Worm (Caenorhabditis elegans) whole organism, mixed stage, embryonic: ENCODE results near the gene catp-8.

Experiments used
- bed-3 ChIP-seq: fragments of 200-800 bp; sonication (Bioruptor generic); optimal IDR thresholded peaks from 3 replicates; lab custom pipeline; 2018; ENCODE audit warnings: mild to moderate bottlenecking, missing genetic modification characterization, moderate library complexity, missing compliant biosample characterization
- blmp-1 ChIP-seq: fragments of 150-350 bp; optimal IDR thresholded peaks from 2 replicates; lab custom pipeline; 2014; ENCODE audit warnings: missing biosample characterization, missing genetic modification characterization
- ceh-39 ChIP-seq: fragments of 150-350 bp; optimal IDR thresholded peaks from 2 replicates; lab custom pipeline; 2014; ENCODE audit warnings: missing biosample characterization, missing genetic modification characterization
- ceh-43 ChIP-seq: fragments of 200-800 bp; sonication (Bioruptor generic); optimal IDR thresholded peaks from 2 replicates; lab custom pipeline; 2018; ENCODE audit warnings: mild to moderate bottlenecking, missing genetic modification characterization, moderate library complexity, missing compliant biosample characterization
- ceh-83 ChIP-seq: fragments of 200-800 bp; sonication (Bioruptor generic); optimal IDR thresholded peaks from 2 replicates; lab custom pipeline; 2018; ENCODE audit warnings: mild to moderate bottlenecking, missing genetic modification characterization, missing compliant biosample characterization
- ces-1 ChIP-seq: fragments of 150-350 bp; optimal IDR thresholded peaks from 2 replicates; lab custom pipeline; 2014; ENCODE audit warnings: missing biosample characterization, missing genetic modification reagents, missing genetic modification characterization
- drap-1 ChIP-seq: fragments of 200-800 bp; sonication (Bioruptor generic); optimal IDR thresholded peaks from 3 replicates; lab custom pipeline; 2018; ENCODE audit warnings: mild to moderate bottlenecking, missing genetic modification characterization, missing compliant biosample characterization
- elt-1 ChIP-seq: sonication (generic microtip); optimal IDR thresholded peaks from 2 replicates; lab custom pipeline; 2017; ENCODE audit warnings: missing genetic modification characterization, mild to moderate bottlenecking, missing compliant biosample characterization, antibody characterized with exemption, moderate library complexity, borderline replicate concordance; ENCODE audit not compliant: insufficient read depth
- elt-3 ChIP-seq: fragments of 150-350 bp; optimal IDR thresholded peaks from 2 replicates; lab custom pipeline; 2014; ENCODE audit warnings: missing biosample characterization, missing genetic modification characterization
- flh-1 ChIP-seq: fragments of 200-800 bp; sonication (Bioruptor generic); optimal IDR thresholded peaks from 2 replicates; lab custom pipeline; 2018; ENCODE audit warnings: mild to moderate bottlenecking, missing genetic modification characterization, moderate library complexity, missing compliant biosample characterization
- hlh-1 ChIP-seq: fragments of 150-350 bp; optimal IDR thresholded peaks from 2 replicates; lab custom pipeline; 2014; ENCODE audit warnings: missing biosample characterization, missing genetic modification reagents, missing genetic modification characterization
- lin-13 ChIP-seq: fragments of 150-350 bp; optimal IDR thresholded peaks from 2 replicates; lab custom pipeline; 2014; ENCODE audit warnings: missing biosample characterization, missing genetic modification characterization
- lin-32 ChIP-seq: fragments of 200-800 bp; sonication (Bioruptor generic); optimal IDR thresholded peaks from 2 replicates; lab custom pipeline; 2018; ENCODE audit warnings: mild to moderate bottlenecking, missing genetic modification characterization, missing compliant biosample characterization
- lsy-2 ChIP-seq: fragments of 150-350 bp; optimal IDR thresholded peaks from 2 replicates; lab custom pipeline; 2014; ENCODE audit warnings: missing biosample characterization, missing genetic modification characterization
- mls-2 ChIP-seq: sonication (generic microtip); optimal IDR thresholded peaks from 2 replicates; lab custom pipeline; 2016; ENCODE audit warnings: mild to moderate bottlenecking, missing genetic modification characterization, moderate library complexity, missing compliant biosample characterization
- nhr-12 ChIP-seq: fragments of 150-350 bp; optimal IDR thresholded peaks from 2 replicates; lab custom pipeline; 2014; ENCODE audit warnings: missing biosample characterization, missing genetic modification characterization
- nhr-2 ChIP-seq: fragments of 150-350 bp; optimal IDR thresholded peaks from 2 replicates; lab custom pipeline; 2014; ENCODE audit warnings: missing biosample characterization, missing genetic modification characterization
- nhr-237 ChIP-seq: fragments of 150-350 bp; optimal IDR thresholded peaks from 2 replicates; lab custom pipeline; 2014; ENCODE audit warnings: missing biosample characterization, missing genetic modification characterization
- nhr-76 ChIP-seq: sonication (generic microtip); optimal IDR thresholded peaks from 2 replicates; lab custom pipeline; 2017; ENCODE audit warnings: missing biosample characterization, missing genetic modification characterization
- pha-4 ChIP-seq: fragments of 150-350 bp; optimal IDR thresholded peaks from 2 replicates; lab custom pipeline; 2018; ENCODE audit warnings: missing biosample characterization, missing genetic modification reagents, missing genetic modification characterization
- sem-2 ChIP-seq: fragments of 200-800 bp; sonication (Bioruptor generic); optimal IDR thresholded peaks from 2 replicates; lab custom pipeline; 2018; ENCODE audit warnings: mild to moderate bottlenecking, missing genetic modification characterization, missing compliant biosample characterization
- sptf-1 ChIP-seq: sonication (generic microtip); optimal IDR thresholded peaks from 2 replicates; lab custom pipeline; 2017; ENCODE audit warnings: mild to moderate bottlenecking, missing genetic modification characterization, moderate library complexity, missing compliant biosample characterization
- tbx-8 ChIP-seq: fragments of 200-800 bp; sonication (Bioruptor generic); optimal IDR thresholded peaks from 2 replicates; lab custom pipeline; 2018; ENCODE audit warnings: mild to moderate bottlenecking, missing genetic modification characterization, moderate library complexity, missing compliant biosample characterization
- unc-120 ChIP-seq: sonication (generic microtip); optimal IDR thresholded peaks from 2 replicates; lab custom pipeline; 2017; ENCODE audit warnings: missing genetic modification characterization, missing compliant biosample characterization; ENCODE audit not compliant: poor library complexity, severe bottlenecking
- unc-39 ChIP-seq: fragments of 150-350 bp; optimal IDR thresholded peaks from 2 replicates; lab custom pipeline; 2014; ENCODE audit warnings: missing biosample characterization, missing genetic modification characterization
- unc-62 ChIP-seq: fragments of 150-350 bp; optimal IDR thresholded peaks from 2 replicates; lab custom pipeline; 2014; ENCODE audit warnings: missing biosample characterization, missing genetic modification reagents, missing genetic modification characterization
- zip-8 ChIP-seq: fragments of 150-350 bp; optimal IDR thresholded peaks from 2 replicates; lab custom pipeline; 2014; ENCODE audit warnings: missing biosample characterization, missing genetic modification characterization
- ztf-11 ChIP-seq: fragments of 150-350 bp; optimal IDR thresholded peaks from 2 replicates; lab custom pipeline; 2014; ENCODE audit warnings: missing biosample characterization, missing genetic modification characterization

Gene catp-8

ce11 chrIV:11523685-11524084 lies 44.6 kb upstream of the catp-8 start:
- TF ChIP-seq bed-3 (GFP tag; lab: Kevin White, UChicago) (no peak), blmp-1 (tag; lab: Kevin White, UChicago) (no peak), drap-1 (GFP tag; lab: Kevin White, UChicago) (no peak), nhr-12 (no peak), nhr-76 (no peak), ces-1 (GFP tag; lab: Kevin White, UChicago) (no peak), lin-13 (tag; lab: Kevin White, UChicago) (no peak), sem-2 (GFP tag; lab: Kevin White, UChicago) (no peak), pha-4 (tag; lab: Kevin White, UChicago) (no peak)

- TF ChIP-seq nhr-237 (tag; lab: Kevin White, UChicago) (peak; percentile 79), lsy-2 (peak; percentile 16), unc-120 (tag; lab: Kevin White, UChicago) (peak; percentile 29), zip-8 (tag; lab: Kevin White, UChicago) (peak; percentile 51), drap-1 (GFP tag; lab: Kevin White, UChicago) (no peak), unc-62 (GFP tag; lab: Kevin White, UChicago) (peak; percentile 4), tbx-8 (GFP tag; lab: Kevin White, UChicago) (no peak), ceh-39 (tag; lab: Kevin White, UChicago) (no peak), sptf-1 (no peak), blmp-1 (tag; lab: Kevin White, UChicago) (peak; percentile 71), nhr-76 (no peak), ces-1 (GFP tag; lab: Kevin White, UChicago) (peak; percentile 72), ceh-83 (no peak), pha-4 (tag; lab: Kevin White, UChicago) (peak; percentile 25)
Observed at ce11 chrIV:11522225-11522952, 43.3 kb upstream of the catp-8 start.

ce11 chrIV:11520960-11521359 lies 41.9 kb upstream of the catp-8 start, which contains the start of the genes M04B2.4 and gfl-1:
Gene M04B2.4 (minus strand): TSS chrIV:11521031.
Gene gfl-1 (plus strand): TSS chrIV:11521290.
- TF ChIP-seq nhr-2 (tag; lab: Kevin White, UChicago) (no peak), ces-1 (GFP tag; lab: Kevin White, UChicago) (peak; percentile 10), zip-8 (tag; lab: Kevin White, UChicago) (no peak), nhr-237 (tag; lab: Kevin White, UChicago) (peak; percentile 10), elt-1 (no peak)

- TF ChIP-seq zip-8 (tag; lab: Kevin White, UChicago) (no peak), flh-1 (GFP tag; lab: Kevin White, UChicago) (no peak), elt-3 (tag; lab: Kevin White, UChicago) (no peak), ceh-39 (tag; lab: Kevin White, UChicago) (no peak), unc-39 (tag; lab: Kevin White, UChicago) (no peak), ces-1 (GFP tag; lab: Kevin White, UChicago) (no peak), sem-2 (GFP tag; lab: Kevin White, UChicago) (no peak), unc-62 (GFP tag; lab: Kevin White, UChicago) (no peak), ztf-11 (tag; lab: Kevin White, UChicago) (no peak), nhr-12 (no peak), lin-32 (no peak), sptf-1 (no peak), nhr-2 (tag; lab: Kevin White, UChicago) (no peak), mls-2 (tag; lab: Kevin White, UChicago) (no peak), lsy-2 (no peak), ceh-83 (no peak)
Observed at ce11 chrIV:11510664-11511063, 31.6 kb upstream of the catp-8 start, which contains the start of gene M04B2.6. Gene M04B2.6 (minus strand): TSS chrIV:11510764.

- TF ChIP-seq unc-39 (tag; lab: Kevin White, UChicago) (no peak), nhr-2 (tag; lab: Kevin White, UChicago) (no peak), hlh-1 (tag; lab: Kevin White, UChicago) (no peak), flh-1 (GFP tag; lab: Kevin White, UChicago) (no peak), drap-1 (GFP tag; lab: Kevin White, UChicago) (no peak)
Observed at ce11 chrIV:11504416-11504815, 25.4 kb upstream of the catp-8 start, which contains the start of gene twk-25. Gene twk-25 (plus strand): TSS chrIV:11504716.

ce11 chrIV:11503654-11504053 lies 24.6 kb upstream of the catp-8 start:
- TF ChIP-seq ceh-43: no peak
